In the genomic region with DNA sequence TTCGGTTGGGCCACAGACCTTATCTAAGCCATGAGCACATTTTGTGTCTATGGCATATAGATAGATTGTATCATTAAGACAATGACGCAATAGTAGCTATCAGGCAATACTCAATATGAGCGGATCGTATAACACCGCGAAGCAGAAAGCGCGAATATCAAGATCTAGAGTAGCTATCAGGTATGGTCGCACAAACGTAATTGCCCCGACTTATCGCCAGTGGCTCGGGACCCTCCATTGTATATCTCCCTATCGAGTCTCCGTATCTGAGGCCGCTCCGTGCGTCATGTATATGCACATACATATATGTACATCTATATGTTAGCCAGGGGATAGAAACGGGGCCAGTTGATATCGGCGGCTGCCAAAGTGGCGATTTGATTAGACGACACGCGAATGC, we compare ENCODE assay signal across 4 fruit fly cellular contexts.
TF ChIP-seq lines count a peak whose summit lies in the region.

No protein-coding gene starts in this region.

- no peak for TF ChIP-seq CTCF in whole organism, embryonic (GFP tag; optimal IDR thresholded peaks at IDR 0.05; lab: Kevin White, UChicago)

TF ChIP-seq in whole organism, adult, 20 proteins besides CTCF, POLR2A, EP300 and RAD21:
- TF ChIP-seq CG14711 (tag; optimal IDR thresholded peaks at IDR 0.05; lab: Kevin White, UChicago) (no peak), toe (GFP tag; optimal IDR thresholded peaks at IDR 0.05; lab: Kevin White, UChicago) (no peak), Mnt (GFP tag; optimal IDR thresholded peaks at IDR 0.05; lab: Kevin White, UChicago) (peak; percentile 2), pad (GFP tag; optimal IDR thresholded peaks at IDR 0.05; lab: Kevin White, UChicago) (no peak), kay (GFP tag; lab: Kevin White, UChicago; ENCODE audit: borderline replicate concordance) (peak; percentile 95), cic (GFP tag; optimal IDR thresholded peaks at IDR 0.05; lab: Kevin White, UChicago) (peak; percentile 64)

TF ChIP-seq in whole organism, embryonic, 481 proteins besides CTCF, POLR2A, EP300 and RAD21 (continues in another document):
- TF ChIP-seq Usf (GFP tag; optimal IDR thresholded peaks at IDR 0.05; lab: Kevin White, UChicago): no peak
- TF ChIP-seq CG4424 (GFP tag; optimal IDR thresholded peaks at IDR 0.05; lab: Kevin White, UChicago): no peak
- TF ChIP-seq Gug (GFP tag; IDR thresholded peaks at IDR 0.05; lab: Robert Waterston, UW): no peak
- no peak for TF ChIP-seq vvl (GFP tag; IDR thresholded peaks at IDR 0.05; lab: Robert Waterston, UW)
- TF ChIP-seq CG12299 (tag; optimal IDR thresholded peaks at IDR 0.05; lab: Kevin White, UChicago): no peak
- peak; percentile 21 for TF ChIP-seq CG10543 (GFP tag; optimal IDR thresholded peaks at IDR 0.05; lab: Kevin White, UChicago)
- TF ChIP-seq abd-A (tag; optimal IDR thresholded peaks at IDR 0.05; lab: Kevin White, UChicago): no peak
- TF ChIP-seq nau (GFP tag; optimal IDR thresholded peaks at IDR 0.05; lab: Kevin White, UChicago): no peak
- no peak for TF ChIP-seq sr (GFP tag; IDR thresholded peaks at IDR 0.05; lab: Robert Waterston, UW)
- TF ChIP-seq bsh (GFP tag; optimal IDR thresholded peaks at IDR 0.05; lab: Kevin White, UChicago): no peak
- no peak for TF ChIP-seq CG16815 (GFP tag; optimal IDR thresholded peaks at IDR 0.05; lab: Kevin White, UChicago)
- TF ChIP-seq CG1647 (GFP tag; optimal IDR thresholded peaks at IDR 0.05; lab: Kevin White, UChicago): no peak
- peak; percentile 4 for TF ChIP-seq Vsx1 (GFP tag; optimal IDR thresholded peaks at IDR 0.05; lab: Kevin White, UChicago)
- no peak for TF ChIP-seq CG10959 (GFP tag; IDR thresholded peaks at IDR 0.05; lab: Robert Waterston, UW)
- no peak for TF ChIP-seq CG2889 (GFP tag; IDR thresholded peaks at IDR 0.05; lab: Robert Waterston, UW)
- no peak for TF ChIP-seq sqz (GFP tag; optimal IDR thresholded peaks at IDR 0.05; lab: Kevin White, UChicago)
- no peak for TF ChIP-seq Dek (tag; optimal IDR thresholded peaks at IDR 0.05; lab: Kevin White, UChicago)
- no peak for TF ChIP-seq nerfin-2 (GFP tag; IDR thresholded peaks at IDR 0.05; lab: Robert Waterston, UW; ENCODE audit: partially characterized antibody)
- TF ChIP-seq NC2β (GFP tag; optimal IDR thresholded peaks at IDR 0.05; lab: Kevin White, UChicago): no peak
- TF ChIP-seq CG9215 (GFP tag; IDR thresholded peaks at IDR 0.05; lab: Robert Waterston, UW): no peak
- TF ChIP-seq sug (tag; optimal IDR thresholded peaks at IDR 0.05; lab: Kevin White, UChicago): peak; percentile 88
- TF ChIP-seq hkb (optimal IDR thresholded peaks at IDR 0.05; lab: Kevin White, UChicago): no peak
- no peak for TF ChIP-seq hkb (GFP tag; IDR thresholded peaks at IDR 0.05; lab: Robert Waterston, UW)
- peak; percentile 14 for TF ChIP-seq HmgZ (tag; optimal IDR thresholded peaks at IDR 0.05; lab: Kevin White, UChicago)
- no peak for TF ChIP-seq CG1603 (tag; optimal IDR thresholded peaks at IDR 0.05; lab: Kevin White, UChicago)
- no peak for TF ChIP-seq CG4854 (GFP tag; optimal IDR thresholded peaks at IDR 0.05; lab: Kevin White, UChicago)
- TF ChIP-seq Hr51 (GFP tag; optimal IDR thresholded peaks at IDR 0.05; lab: Kevin White, UChicago): no peak
- TF ChIP-seq hbn (GFP tag; IDR thresholded peaks at IDR 0.05; lab: Robert Waterston, UW; ENCODE audit: partially characterized antibody): no peak

TF ChIP-seq in whole organism, prepupa, 60 proteins besides CTCF, POLR2A, EP300 and RAD21:
- TF ChIP-seq vri (GFP tag; optimal IDR thresholded peaks at IDR 0.05; lab: Kevin White, UChicago) (peak; percentile 99), svp (GFP tag; lab: Kevin White, UChicago) (peak; percentile 69), CG15336 (GFP tag; IDR thresholded peaks at IDR 0.05; lab: Robert Waterston, UW) (no peak)

TF ChIP-seq in whole organism, wandering third instar larva, 38 proteins besides CTCF, POLR2A, EP300 and RAD21:
- TF ChIP-seq tai (GFP tag; optimal IDR thresholded peaks at IDR 0.05; lab: Kevin White, UChicago) (no peak), sv (GFP tag; optimal IDR thresholded peaks at IDR 0.05; lab: Kevin White, UChicago) (no peak), h (GFP tag; optimal IDR thresholded peaks at IDR 0.05; lab: Kevin White, UChicago) (peak; percentile 59), OdsH (GFP tag; optimal IDR thresholded peaks at IDR 0.05; lab: Kevin White, UChicago) (no peak), rgr (GFP tag; optimal IDR thresholded peaks at IDR 0.05; lab: Kevin White, UChicago) (peak; percentile 2), usp (GFP tag; optimal IDR thresholded peaks at IDR 0.05; lab: Kevin White, UChicago) (no peak), Rel (GFP tag; optimal IDR thresholded peaks at IDR 0.05; lab: Kevin White, UChicago) (no peak), Rel (tag; optimal IDR thresholded peaks at IDR 0.05; lab: Kevin White, UChicago) (no peak), Dif (GFP tag; optimal IDR thresholded peaks at IDR 0.05; lab: Kevin White, UChicago; ENCODE audit: partially characterized antibody) (no peak), jim (GFP tag; optimal IDR thresholded peaks at IDR 0.05; lab: Kevin White, UChicago) (no peak), Vsx2 (GFP tag; optimal IDR thresholded peaks at IDR 0.05; lab: Kevin White, UChicago; ENCODE audit: partially characterized antibody) (peak; percentile 1), CrebA (GFP tag; optimal IDR thresholded peaks at IDR 0.05; lab: Kevin White, UChicago; ENCODE audit: borderline replicate concordance) (peak; percentile 54), Sp1 (GFP tag; optimal IDR thresholded peaks at IDR 0.05; lab: Kevin White, UChicago) (no peak), GATAd (GFP tag; optimal IDR thresholded peaks at IDR 0.05; lab: Kevin White, UChicago) (no peak), psq (GFP tag; optimal IDR thresholded peaks at IDR 0.05; lab: Kevin White, UChicago) (no peak), foxo (GFP tag; optimal IDR thresholded peaks at IDR 0.05; lab: Kevin White, UChicago) (no peak), HLH106 (tag; optimal IDR thresholded peaks at IDR 0.05; lab: Kevin White, UChicago) (no peak), Abd-B (GFP tag; optimal IDR thresholded peaks at IDR 0.05; lab: Kevin White, UChicago) (no peak), dsf (GFP tag; optimal IDR thresholded peaks at IDR 0.05; lab: Kevin White, UChicago; ENCODE audit: borderline replicate concordance) (no peak), Mio (GFP tag; optimal IDR thresholded peaks at IDR 0.05; lab: Kevin White, UChicago) (no peak), Dfd (GFP tag; optimal IDR thresholded peaks at IDR 0.05; lab: Kevin White, UChicago) (no peak), N (GFP tag; optimal IDR thresholded peaks at IDR 0.05; lab: Kevin White, UChicago) (no peak), Hr83 (GFP tag; optimal IDR thresholded peaks at IDR 0.05; lab: Kevin White, UChicago; ENCODE audit: poor library complexity, severe bottlenecking) (no peak), lola (GFP tag; optimal IDR thresholded peaks at IDR 0.05; lab: Kevin White, UChicago) (no peak), dl (GFP tag; optimal IDR thresholded peaks at IDR 0.05; lab: Kevin White, UChicago; ENCODE audit: insufficient read depth in 1 of 2, partially characterized antibody in 2 of 2) (no peak), fru (GFP tag; optimal IDR thresholded peaks at IDR 0.05; lab: Kevin White, UChicago) (no peak), Hr78 (GFP tag; optimal IDR thresholded peaks at IDR 0.05; lab: Kevin White, UChicago) (no peak), Jra (GFP tag; optimal IDR thresholded peaks at IDR 0.05; lab: Kevin White, UChicago) (no peak), Myc (optimal IDR thresholded peaks at IDR 0.05; lab: Kevin White, UChicago) (no peak), ey (GFP tag; optimal IDR thresholded peaks at IDR 0.05; lab: Kevin White, UChicago) (no peak), br (GFP tag; optimal IDR thresholded peaks at IDR 0.05; lab: Kevin White, UChicago) (peak; percentile 14), brk (GFP tag; optimal IDR thresholded peaks at IDR 0.05; lab: Kevin White, UChicago) (no peak), pan (optimal IDR thresholded peaks at IDR 0.05; lab: Kevin White, UChicago) (no peak), Hnf4 (GFP tag; optimal IDR thresholded peaks at IDR 0.05; lab: Kevin White, UChicago) (no peak), CG32264 (GFP tag; optimal IDR thresholded peaks at IDR 0.05; lab: Kevin White, UChicago) (no peak), sage (GFP tag; optimal IDR thresholded peaks at IDR 0.05; lab: Kevin White, UChicago) (no peak), CG9705 (GFP tag; optimal IDR thresholded peaks at IDR 0.05; lab: Kevin White, UChicago) (no peak), dmrt93B (GFP tag; optimal IDR thresholded peaks at IDR 0.05; lab: Kevin White, UChicago) (no peak), woc (GFP tag; optimal IDR thresholded peaks at IDR 0.05; lab: Kevin White, UChicago) (no peak)
